Fruit fly (Drosophila melanogaster): ENCODE results near the gene Snmp1.

Gene Snmp1

DNA sequence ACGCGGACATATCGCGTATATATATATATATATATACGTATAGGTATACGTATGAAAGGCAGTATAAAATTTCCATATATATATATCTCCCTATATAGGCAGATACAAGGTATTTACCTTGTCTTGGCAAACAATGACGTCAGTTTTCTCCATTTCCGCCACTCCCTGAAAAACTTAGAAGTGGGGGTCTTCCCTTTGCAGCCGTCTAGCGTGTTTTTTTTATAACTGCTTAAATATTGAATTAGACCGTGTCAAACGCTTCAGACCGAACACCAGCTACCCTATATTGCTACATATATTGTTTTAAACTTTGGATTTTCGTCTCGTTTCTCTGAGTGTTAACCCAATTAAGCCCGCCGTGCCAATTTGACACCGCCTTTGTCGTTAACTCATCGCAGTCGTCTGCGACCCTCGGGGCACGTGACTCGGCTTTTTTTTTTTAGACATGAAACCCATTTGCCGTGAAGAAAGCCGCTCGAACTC lies 8.7 kb upstream of the Snmp1 start (continued):
- no peak for TF ChIP-seq nerfin-2 (GFP tag; IDR thresholded peaks at IDR 0.05; ENCODE audit: partially characterized antibody)
- peak; percentile 85 for TF ChIP-seq Med (GFP tag)
- no peak for TF ChIP-seq Ada2b (GFP tag; IDR thresholded peaks at IDR 0.05)
- TF ChIP-seq ash1 (GFP tag; optimal IDR thresholded peaks at IDR 0.05), result no peak
- no peak for TF ChIP-seq Scr (GFP tag; IDR thresholded peaks at IDR 0.05; ENCODE audit: partially characterized antibody)
- peak; percentile 76 for TF ChIP-seq CG18599 (GFP tag; optimal IDR thresholded peaks at IDR 0.05)
- TF ChIP-seq sima (GFP tag; optimal IDR thresholded peaks at IDR 0.05), result no peak
- no peak for TF ChIP-seq Vsx1 (GFP tag; optimal IDR thresholded peaks at IDR 0.05)
- TF ChIP-seq Awh (GFP tag; IDR thresholded peaks at IDR 0.05), result peak; percentile 50; the same call in 1 of the 2 replicates
- peak; percentile 43; the same call in 1 of the 2 replicates for TF ChIP-seq CG9932 (GFP tag; IDR thresholded peaks at IDR 0.05)
- no peak for TF ChIP-seq cg (GFP tag; optimal IDR thresholded peaks at IDR 0.05)
- peak; percentile 9 for TF ChIP-seq Side (GFP tag; optimal IDR thresholded peaks at IDR 0.05)
- no peak for TF ChIP-seq zen (tag; optimal IDR thresholded peaks at IDR 0.05)
- no peak for TF ChIP-seq Dip2 (GFP tag; IDR thresholded peaks at IDR 0.05)
- peak; percentile 5 for TF ChIP-seq CG4424 (GFP tag; optimal IDR thresholded peaks at IDR 0.05)
- peak; percentile 21 for TF ChIP-seq Hand (GFP tag; optimal IDR thresholded peaks at IDR 0.05)
- no peak for TF ChIP-seq HmgD (GFP tag; optimal IDR thresholded peaks at IDR 0.05)
- TF ChIP-seq dan (GFP tag; IDR thresholded peaks at IDR 0.05), result no peak
- no peak for TF ChIP-seq CG13296 (GFP tag; optimal IDR thresholded peaks at IDR 0.05)
- peak; percentile 14 for TF ChIP-seq CG8388 (GFP tag; optimal IDR thresholded peaks at IDR 0.05)
- no peak for TF ChIP-seq Lim3 (GFP tag; IDR thresholded peaks at IDR 0.05)
- peak; percentile 35; the same call in 1 of the 2 replicates for TF ChIP-seq sisA (GFP tag; IDR thresholded peaks at IDR 0.05)
- TF ChIP-seq hbn (GFP tag; IDR thresholded peaks at IDR 0.05; ENCODE audit: partially characterized antibody), result no peak
- no peak for TF ChIP-seq grn (GFP tag; optimal IDR thresholded peaks at IDR 0.05)
- TF ChIP-seq CG1529 (GFP tag; optimal IDR thresholded peaks at IDR 0.05), result no peak
- TF ChIP-seq scrt (GFP tag; optimal IDR thresholded peaks at IDR 0.05), result peak; percentile 33
- no peak for TF ChIP-seq Dfd (GFP tag; optimal IDR thresholded peaks at IDR 0.05)
- TF ChIP-seq ATbp (GFP tag; optimal IDR thresholded peaks at IDR 0.05), result peak; percentile 35
- no peak for TF ChIP-seq vfl (GFP tag; optimal IDR thresholded peaks at IDR 0.05)
- peak; percentile 27 for TF ChIP-seq CG14710 (tag; optimal IDR thresholded peaks at IDR 0.05)
- TF ChIP-seq Dll (GFP tag; IDR thresholded peaks at IDR 0.05; ENCODE audit: partially characterized antibody), result no peak
- no peak for TF ChIP-seq CG30403 (GFP tag; optimal IDR thresholded peaks at IDR 0.05)
- peak; percentile 50; the same call in 1 of the 3 replicates for TF ChIP-seq ci (GFP tag; IDR thresholded peaks at IDR 0.05)
- peak; percentile 66 for TF ChIP-seq Hmr (GFP tag; optimal IDR thresholded peaks at IDR 0.05)
- no peak for TF ChIP-seq pb (GFP tag; optimal IDR thresholded peaks at IDR 0.05)
- no peak for TF ChIP-seq Antp (GFP tag; optimal IDR thresholded peaks at IDR 0.05)
- no peak for TF ChIP-seq cato (GFP tag; optimal IDR thresholded peaks at IDR 0.05; ENCODE audit: borderline replicate concordance)
- no peak for TF ChIP-seq cad (GFP tag; optimal IDR thresholded peaks at IDR 0.05)
- peak; percentile 37 for TF ChIP-seq HHEX (GFP tag; optimal IDR thresholded peaks at IDR 0.05)
- TF ChIP-seq Ptx1 (GFP tag; IDR thresholded peaks at IDR 0.05), result 0 out of 2 replicates have a peak, but pooled peaks have one; percentile 27
- no peak for TF ChIP-seq Chrac-16 (GFP tag; optimal IDR thresholded peaks at IDR 0.05)
- TF ChIP-seq mam (GFP tag; optimal IDR thresholded peaks at IDR 0.05), result no peak
- no peak for TF ChIP-seq zf30C (GFP tag; optimal IDR thresholded peaks at IDR 0.05)
- no peak for TF ChIP-seq CG18476 (GFP tag; optimal IDR thresholded peaks at IDR 0.05)
- TF ChIP-seq Nf-YB (GFP tag; optimal IDR thresholded peaks at IDR 0.05), result no peak
- TF ChIP-seq CG10959 (GFP tag; IDR thresholded peaks at IDR 0.05), result no peak
- no peak for TF ChIP-seq mirr (GFP tag; optimal IDR thresholded peaks at IDR 0.05)
- peak; percentile 38; the same call in 1 of the 2 replicates for TF ChIP-seq danr (GFP tag; IDR thresholded peaks at IDR 0.05)
- TF ChIP-seq CG4617 (GFP tag; optimal IDR thresholded peaks at IDR 0.05; ENCODE audit: borderline replicate concordance), result no peak
- no peak for TF ChIP-seq twi (tag; optimal IDR thresholded peaks at IDR 0.05)
- TF ChIP-seq tap (tag; optimal IDR thresholded peaks at IDR 0.05), result no peak
